Worm (Caenorhabditis elegans) whole organism, L3 larva: ENCODE results near the gene frpr-9.

ENCODE experiments used
- R02D3.7 ChIP-seq: fragments of 150-350 bp; optimal IDR thresholded peaks from 2 replicates; lab custom pipeline; 2014; ENCODE audit warnings: missing biosample characterization, missing genetic modification characterization
- ZK546.5 ChIP-seq: sonication (generic microtip); optimal IDR thresholded peaks from 2 replicates; lab custom pipeline; 2017; ENCODE audit warnings: missing biosample characterization, missing genetic modification characterization
- aly-2 ChIP-seq: fragments of 150-350 bp; optimal IDR thresholded peaks from 2 replicates; lab custom pipeline; 2014; ENCODE audit warnings: missing biosample characterization, missing genetic modification characterization
- ama-1 ChIP-seq: fragments of 150-350 bp; optimal IDR thresholded peaks from 2 replicates; lab custom pipeline; 2018
- ceh-28 ChIP-seq: fragments of 150-350 bp; optimal IDR thresholded peaks from 2 replicates; lab custom pipeline; 2014; ENCODE audit warnings: missing biosample characterization, missing genetic modification reagents, missing genetic modification characterization
- ceh-82 ChIP-seq: fragments of 150-350 bp; optimal IDR thresholded peaks from 2 replicates; lab custom pipeline; 2014; ENCODE audit warnings: missing biosample characterization, missing genetic modification characterization
- ceh-9 ChIP-seq: sonication (generic microtip); optimal IDR thresholded peaks from 2 replicates; lab custom pipeline; 2018; ENCODE audit warnings: missing biosample characterization, missing genetic modification characterization
- daf-12 ChIP-seq: fragments of 150-350 bp; optimal IDR thresholded peaks from 2 replicates; lab custom pipeline; 2014; ENCODE audit warnings: missing biosample characterization, missing genetic modification reagents, missing genetic modification characterization
- egl-5 ChIP-seq: fragments of 150-350 bp; optimal IDR thresholded peaks from 2 replicates; lab custom pipeline; 2017; ENCODE audit warnings: missing biosample characterization, missing genetic modification reagents, missing genetic modification characterization, inconsistent platforms
- elt-1 ChIP-seq: fragments of 150-350 bp; optimal IDR thresholded peaks from 2 replicates; lab custom pipeline; 2014; ENCODE audit warnings: missing biosample characterization, missing genetic modification characterization
- elt-2 ChIP-seq: sonication (generic microtip); optimal IDR thresholded peaks from 2 replicates; lab custom pipeline; 2016; ENCODE audit warnings: missing genetic modification reagents, mild to moderate bottlenecking, missing genetic modification characterization, missing compliant biosample characterization
- elt-3 ChIP-seq, 3 experiments: fragments of 150-350 bp in 1 of 3; sonication (generic microtip) in 2 of 3; optimal IDR thresholded peaks; 2 replicates in 2 of 3; 4 replicates in 1 of 3; lab custom pipeline; 2014 to 2017; ENCODE audit warnings: missing biosample characterization in 3 of 3, missing genetic modification characterization in 3 of 3
- fkh-10 ChIP-seq: sonication (generic microtip); optimal IDR thresholded peaks from 2 replicates; lab custom pipeline; 2017; ENCODE audit warnings: missing biosample characterization, missing genetic modification reagents, missing genetic modification characterization
- lin-15B ChIP-seq: fragments of 150-350 bp; optimal IDR thresholded peaks from 2 replicates; lab custom pipeline; 2014; ENCODE audit warnings: missing biosample characterization, missing genetic modification characterization
- lin-39 ChIP-seq: fragments of 150-350 bp; optimal IDR thresholded peaks from 2 replicates; lab custom pipeline; 2018; ENCODE audit warnings: missing biosample characterization, missing genetic modification reagents, missing genetic modification characterization
- lsy-12 ChIP-seq: sonication (generic microtip); optimal IDR thresholded peaks from 2 replicates; lab custom pipeline; 2016; ENCODE audit warnings: mild to moderate bottlenecking, missing genetic modification characterization, missing compliant biosample characterization
- mml-1 ChIP-seq: fragments of 150-350 bp; sonication (generic microtip); optimal IDR thresholded peaks from 3 replicates; lab custom pipeline; 2014; ENCODE audit warnings: missing biosample characterization, missing genetic modification characterization
- nfya-1 ChIP-seq: sonication (generic microtip); optimal IDR thresholded peaks from 2 replicates; lab custom pipeline; 2017; ENCODE audit warnings: missing genetic modification characterization, mild to moderate bottlenecking, missing compliant biosample characterization, antibody characterized with exemption, moderate library complexity; ENCODE audit not compliant: insufficient read depth
- nhr-11 ChIP-seq: fragments of 150-350 bp; optimal IDR thresholded peaks from 2 replicates; lab custom pipeline; 2014; ENCODE audit warnings: missing biosample characterization, missing genetic modification characterization
- nhr-12 ChIP-seq: fragments of 150-350 bp; optimal IDR thresholded peaks from 2 replicates; lab custom pipeline; 2014; ENCODE audit warnings: missing biosample characterization, missing genetic modification characterization
- nhr-23 ChIP-seq: fragments of 150-350 bp; optimal IDR thresholded peaks from 2 replicates; lab custom pipeline; 2014; ENCODE audit warnings: missing biosample characterization, missing genetic modification reagents, missing genetic modification characterization
- nhr-25 ChIP-seq: sonication (generic microtip); optimal IDR thresholded peaks from 2 replicates; lab custom pipeline; 2017; ENCODE audit warnings: missing biosample characterization, missing genetic modification characterization
- nhr-43 ChIP-seq: sonication (generic microtip); optimal IDR thresholded peaks from 2 replicates; lab custom pipeline; 2016; ENCODE audit warnings: mild to moderate bottlenecking, missing genetic modification characterization, missing compliant biosample characterization; ENCODE audit not compliant: poor library complexity, severe bottlenecking
- nhr-76 ChIP-seq: fragments of 150-350 bp; sonication (generic microtip); optimal IDR thresholded peaks from 5 replicates; lab custom pipeline; 2014; ENCODE audit warnings: missing biosample characterization, missing genetic modification characterization
- nhr-77 ChIP-seq: fragments of 150-350 bp; optimal IDR thresholded peaks from 2 replicates; lab custom pipeline; 2014; ENCODE audit warnings: missing biosample characterization, missing genetic modification characterization
- pha-4 ChIP-seq: fragments of 150-350 bp; optimal IDR thresholded peaks from 2 replicates; lab custom pipeline; 2014; ENCODE audit warnings: missing biosample characterization, missing genetic modification reagents, missing genetic modification characterization
- sea-2 ChIP-seq: fragments of 150-350 bp; sonication (generic microtip); optimal IDR thresholded peaks from 4 replicates; lab custom pipeline; 2014; ENCODE audit warnings: missing biosample characterization, missing genetic modification reagents, missing genetic modification characterization
- skn-1 ChIP-seq: fragments of 150-350 bp; optimal IDR thresholded peaks from 2 replicates; lab custom pipeline; 2014; ENCODE audit warnings: missing biosample characterization, missing genetic modification characterization
- snpc-4 ChIP-seq: fragments of 150-350 bp; optimal IDR thresholded peaks from 2 replicates; lab custom pipeline; 2014; ENCODE audit warnings: missing biosample characterization, missing genetic modification characterization
- zag-1 ChIP-seq: fragments of 150-350 bp; optimal IDR thresholded peaks from 2 replicates; lab custom pipeline; 2014; ENCODE audit warnings: missing biosample characterization, missing genetic modification characterization
- ztf-4 ChIP-seq: fragments of 150-350 bp; optimal IDR thresholded peaks from 2 replicates; lab custom pipeline; 2014; ENCODE audit warnings: missing biosample characterization, missing genetic modification characterization

Gene frpr-9

ce11 chrV:10966874-10967273 lies 25.0 kb upstream of the frpr-9 start:
- TF ChIP-seq nhr-76 (tag; lab: Kevin White, UChicago) (no peak), nhr-11 (tag; lab: Kevin White, UChicago) (no peak), lin-39 (tag; lab: Kevin White, UChicago) (no peak), ceh-28 (tag; lab: Kevin White, UChicago) (no peak), ztf-4 (tag; lab: Kevin White, UChicago) (no peak)

- peak; percentile 13 for TF ChIP-seq elt-2 (tag; lab: Kevin White, UChicago)
- TF ChIP-seq ZK546.5 (tag; lab: Kevin White, UChicago): no peak
These were observed 24.2 kb upstream of the frpr-9 start for ce11 chrV:10967594-10968273.

- no peak for TF ChIP-seq nhr-11 (tag; lab: Kevin White, UChicago)
- no peak for TF ChIP-seq nhr-12
These were observed 21.8 kb upstream of the frpr-9 start, which contains the start of gene F17C11.22 for ce11 chrV:10970070-10970469. Gene F17C11.22 (minus strand): TSS chrV:10970170.

DNA sequence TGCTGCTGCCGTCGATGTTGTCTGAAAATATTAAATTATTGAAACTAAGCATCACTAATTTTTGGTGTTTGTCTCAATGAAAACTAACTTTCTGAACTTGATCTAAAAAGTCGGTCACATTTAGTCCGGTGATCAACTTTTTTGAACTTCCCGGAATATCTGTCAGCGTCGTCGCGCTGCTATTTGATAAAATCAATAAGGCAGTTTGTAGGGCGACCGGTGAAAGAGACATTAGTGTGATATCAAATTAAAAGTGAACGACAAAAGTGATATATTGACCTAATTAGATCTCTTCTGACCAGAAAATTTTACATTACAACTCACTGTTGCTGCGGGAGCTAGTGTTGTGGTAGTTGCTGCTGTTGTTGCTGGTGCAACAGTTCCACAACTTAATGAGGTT lies 21.0 kb upstream of the frpr-9 start:
- peak; percentile 38 for TF ChIP-seq nhr-23 (tag; lab: Kevin White, UChicago)
- no peak for TF ChIP-seq sea-2

- TF ChIP-seq egl-5 (tag; lab: Kevin White, UChicago): no peak
- no peak for TF ChIP-seq skn-1 (tag; lab: Kevin White, UChicago)
- TF ChIP-seq mml-1: no peak
- TF ChIP-seq ceh-9 (tag; lab: Kevin White, UChicago): no peak
- no peak for TF ChIP-seq ama-1
- no peak for TF ChIP-seq ceh-82
These were observed 16.8 kb upstream of the frpr-9 start for ce11 chrV:10975091-10975490.

DNA sequence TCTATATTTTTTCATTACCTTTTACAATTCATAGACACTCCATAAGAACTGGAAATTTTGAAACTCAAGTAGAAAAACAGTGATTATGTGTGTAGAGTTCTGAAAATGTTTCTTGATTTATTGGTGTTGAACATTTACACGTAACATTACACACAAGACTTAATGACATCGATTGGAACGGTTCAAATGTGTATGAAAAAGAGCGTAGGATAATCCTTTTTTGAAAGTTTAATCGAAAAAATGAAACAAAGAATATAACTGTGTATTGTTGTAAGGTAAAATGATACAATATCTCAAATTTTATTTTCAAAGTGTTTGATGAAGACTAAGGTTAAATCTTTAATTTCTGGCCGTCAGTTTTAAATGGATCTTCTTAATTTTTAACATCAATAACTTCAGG lies 10.8 kb upstream of the frpr-9 start, which contains the start of gene fig-1:
fig-1 (minus strand) TSS at position 101 of the 400 bp plus-strand sequence.
- no peak for TF ChIP-seq snpc-4 (tag; lab: Kevin White, UChicago)

ce11 chrV:10998797-10999196 lies 6.9 kb downstream of the frpr-9 start, which contains the start of gene F53B7.7:
Gene F53B7.7 (plus strand): TSS chrV:10999097.
- TF ChIP-seq lin-39 (tag; lab: Kevin White, UChicago) (no peak), elt-2 (tag; lab: Kevin White, UChicago) (no peak), sea-2 (no peak), R02D3.7 (tag; lab: Kevin White, UChicago) (no peak), lsy-12 (tag; lab: Kevin White, UChicago) (no peak), elt-3 (tag; optimal IDR thresholded peaks at IDR 0.05; lab: Kevin White, UChicago) (no peak), lin-15B (tag; lab: Kevin White, UChicago) (no peak), nhr-77 (no peak), nhr-76 (tag; lab: Kevin White, UChicago) (no peak), elt-1 (tag; lab: Kevin White, UChicago) (no peak), aly-2 (no peak)

DNA sequence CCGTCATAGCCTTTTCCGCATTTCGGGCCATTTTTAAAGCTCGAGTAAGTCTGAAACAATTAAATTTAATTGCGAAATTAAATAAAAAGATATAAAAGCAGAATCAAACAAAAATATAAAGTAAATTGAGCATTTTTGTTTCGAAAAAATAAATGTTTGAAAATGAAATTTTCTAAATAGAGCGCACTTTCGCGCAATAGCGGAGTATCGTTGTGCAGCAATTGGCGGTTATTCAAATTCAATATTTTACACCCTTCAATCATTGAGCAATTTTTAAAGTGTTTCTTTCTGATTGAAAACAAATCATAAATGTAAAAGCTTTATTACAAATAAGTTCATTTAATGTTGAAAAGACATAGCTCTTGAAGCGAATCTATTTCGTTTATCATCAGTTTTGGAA lies 8.8 kb downstream of the frpr-9 start, which contains the start of gene isy-1:
isy-1 (minus strand) TSS at position 50 of the 400 bp plus-strand sequence.
- TF ChIP-seq egl-5 (tag; lab: Kevin White, UChicago): peak; percentile 41
- peak; percentile 18 for TF ChIP-seq elt-2 (tag; lab: Kevin White, UChicago)
- peak; percentile 12 for TF ChIP-seq nhr-43 (tag; lab: Kevin White, UChicago)
- TF ChIP-seq R02D3.7 (tag; lab: Kevin White, UChicago): peak; percentile 29
- peak; percentile 45 for TF ChIP-seq nhr-25 (tag; lab: Kevin White, UChicago)
- TF ChIP-seq sea-2: no peak
- peak; percentile 87 for TF ChIP-seq snpc-4 (tag; lab: Kevin White, UChicago)
- TF ChIP-seq nhr-76 (tag; lab: Kevin White, UChicago): no peak
- TF ChIP-seq lin-15B (tag; lab: Kevin White, UChicago): peak; percentile 95
- TF ChIP-seq daf-12 (tag; lab: Kevin White, UChicago): no peak
- TF ChIP-seq pha-4 (tag; lab: Kevin White, UChicago): peak; percentile 94
- TF ChIP-seq zag-1 (tag; lab: Kevin White, UChicago): no peak
- peak; percentile 81 for TF ChIP-seq nfya-1 (tag; lab: Kevin White, UChicago)
- TF ChIP-seq ama-1: no peak
- peak; percentile 22 for TF ChIP-seq fkh-10 (GFP tag; lab: Kevin White, UChicago)
